Fruit fly (Drosophila melanogaster) whole organism, pupa: Measurements from ENCODE around the gene CCHa2.
A peak's percentile ranks its signal among the peaks of the same experiment; 100 is the strongest.

Experiments
- CG10348 ChIP-seq: fragments of 200-800 bp; sonication (Bioruptor generic); IDR thresholded peaks from 2 replicates; pipeline ENCODE4 v1.3.6; 2022; ENCODE audit warnings: missing biosample characterization, missing genetic modification characterization
- CG12605 ChIP-seq: fragments of 200-800 bp; sonication (Bioruptor generic); IDR thresholded peaks from 2 replicates; pipeline ENCODE4 v1.3.6; 2022; ENCODE audit warnings: missing biosample characterization, missing genetic modification characterization
- CG13204 ChIP-seq: fragments of 200-800 bp; sonication (Bioruptor generic); optimal IDR thresholded peaks from 2 replicates; lab custom pipeline; 2018; ENCODE audit warnings: missing biosample characterization, mild to moderate bottlenecking, missing genetic modification characterization, moderate library complexity
- CG14655 ChIP-seq: fragments of 200-800 bp; sonication (Bioruptor generic); optimal IDR thresholded peaks from 3 replicates; lab custom pipeline; 2017; ENCODE audit warnings: mild to moderate bottlenecking, missing biosample characterization, missing genetic modification reagents, missing genetic modification characterization
- CG15710 ChIP-seq: fragments of 200-800 bp; sonication (Bioruptor generic); optimal IDR thresholded peaks from 2 replicates; lab custom pipeline; 2018; ENCODE audit warnings: missing biosample characterization, mild to moderate bottlenecking, missing genetic modification characterization, moderate library complexity
- CG17806 ChIP-seq: fragments of 200-800 bp; sonication (Bioruptor generic); optimal IDR thresholded peaks from 2 replicates; lab custom pipeline; 2018; ENCODE audit warnings: missing biosample characterization, mild to moderate bottlenecking, missing genetic modification characterization, moderate library complexity
- CG32121 ChIP-seq: fragments of 200-800 bp; sonication (Bioruptor generic); IDR thresholded peaks from 2 replicates; pipeline ENCODE4 v1.3.6; 2022; ENCODE audit warnings: missing biosample characterization, missing genetic modification characterization
- CG34367 ChIP-seq: fragments of 200-800 bp; sonication (Bioruptor generic); optimal IDR thresholded peaks from 2 replicates; lab custom pipeline; 2018; ENCODE audit warnings: missing biosample characterization, mild to moderate bottlenecking, missing genetic modification characterization
- CG4496 ChIP-seq: fragments of 200-800 bp; sonication (Bioruptor generic); IDR thresholded peaks from 3 replicates; pipeline ENCODE4 v1.3.6; 2022; ENCODE audit warnings: missing biosample characterization, missing genetic modification characterization
- CG8159 ChIP-seq: fragments of 200-800 bp; sonication (Bioruptor generic); optimal IDR thresholded peaks from 3 replicates; lab custom pipeline; 2018; ENCODE audit warnings: missing biosample characterization, mild to moderate bottlenecking, missing genetic modification characterization, moderate library complexity
- CG8301 ChIP-seq: fragments of 200-800 bp; sonication (Bioruptor generic); optimal IDR thresholded peaks from 2 replicates; lab custom pipeline; 2018; ENCODE audit warnings: missing biosample characterization, mild to moderate bottlenecking, missing genetic modification characterization
- CG9948 ChIP-seq: fragments of 200-800 bp; sonication (Bioruptor generic); optimal IDR thresholded peaks from 2 replicates; lab custom pipeline; 2018; ENCODE audit warnings: missing biosample characterization, mild to moderate bottlenecking, missing genetic modification characterization, moderate library complexity
- D1 ChIP-seq: fragments of 200-800 bp; sonication (Bioruptor generic); optimal IDR thresholded peaks from 2 replicates; lab custom pipeline; 2018; ENCODE audit warnings: missing biosample characterization, mild to moderate bottlenecking, missing genetic modification characterization, moderate library complexity
- EcR ChIP-seq: fragments of 200-800 bp; sonication (Bioruptor generic); optimal IDR thresholded peaks from 3 replicates; lab custom pipeline; 2019; ENCODE audit warnings: missing biosample characterization, missing genetic modification characterization, mild to moderate bottlenecking, moderate library complexity, missing genetic modification reagents
- Ets98B ChIP-seq: fragments of 200-800 bp; sonication (Bioruptor generic); IDR thresholded peaks from 2 replicates; pipeline ENCODE4 v1.3.6; 2022; ENCODE audit warnings: missing biosample characterization, missing genetic modification characterization
- Pif1A ChIP-seq: fragments of 200-800 bp; sonication (Bioruptor generic); optimal IDR thresholded peaks from 3 replicates; lab custom pipeline; 2016; ENCODE audit warnings: missing biosample characterization, missing genetic modification characterization
- Pif1B ChIP-seq: fragments of 200-800 bp; sonication (Bioruptor generic); optimal IDR thresholded peaks from 3 replicates; lab custom pipeline; 2016; ENCODE audit warnings: missing biosample characterization, missing genetic modification characterization
- Snoo ChIP-seq: fragments of 200-800 bp; sonication (Bioruptor generic); optimal IDR thresholded peaks from 3 replicates; lab custom pipeline; 2017; ENCODE audit warnings: missing biosample characterization, mild to moderate bottlenecking, missing genetic modification characterization, inconsistent platforms
- fd96Ca ChIP-seq: fragments of 200-800 bp; sonication (Bioruptor generic); IDR thresholded peaks from 3 replicates; pipeline ENCODE4 v1.3.6; 2022; ENCODE audit warnings: missing biosample characterization, missing genetic modification characterization
- gl ChIP-seq: fragments of 200-800 bp; sonication (Bioruptor generic); optimal IDR thresholded peaks from 2 replicates; lab custom pipeline; 2018; ENCODE audit warnings: missing biosample characterization, mild to moderate bottlenecking, missing genetic modification characterization
- rn ChIP-seq: fragments of 200-800 bp; sonication (Bioruptor generic); IDR thresholded peaks from 2 replicates; pipeline ENCODE4 v1.3.6; 2022; ENCODE audit warnings: missing biosample characterization, missing genetic modification characterization

The CCHa2 gene

dm6 chr3R:13366561-13367518 lies 28.2 kb downstream of the CCHa2 start, which contains the start of gene Elp6:
TSS of gene Elp6 (minus strand) at chr3R:13366910.
- peak; percentile 26; the same call in 1 of the 3 replicates for TF ChIP-seq fd96Ca (GFP tag; lab: Robert Waterston, UW)
- peak; percentile 60 for TF ChIP-seq Pif1B (GFP tag; lab: Kevin White, UChicago)
- no peak for TF ChIP-seq EcR (GFP tag; lab: Kevin White, UChicago)
- TF ChIP-seq gl (tag; lab: Kevin White, UChicago): no peak
- peak; percentile 67 for TF ChIP-seq CG17806 (tag; lab: Kevin White, UChicago)
- TF ChIP-seq CG14655 (GFP tag; lab: Kevin White, UChicago): peak; percentile 84
- TF ChIP-seq CG9948 (tag; lab: Kevin White, UChicago): peak; percentile 75
- peak; percentile 30 for TF ChIP-seq CG13204 (GFP tag; lab: Kevin White, UChicago)
- TF ChIP-seq CG34367 (tag; lab: Kevin White, UChicago): peak; percentile 58
- TF ChIP-seq D1 (tag; lab: Kevin White, UChicago): peak; percentile 49
- peak; percentile 70 for TF ChIP-seq CG4496 (GFP tag; lab: Robert Waterston, UW)
- TF ChIP-seq Pif1A (GFP tag; lab: Kevin White, UChicago): peak; percentile 77
- peak; percentile 75 for TF ChIP-seq CG8301
- TF ChIP-seq rn (GFP tag; lab: Robert Waterston, UW): peak; percentile 27
- TF ChIP-seq CG8159: peak; percentile 86
- TF ChIP-seq CG15710: peak; percentile 80
- no peak for TF ChIP-seq CG10348 (GFP tag; lab: Robert Waterston, UW)
- TF ChIP-seq Ets98B: peak; percentile 35; the same call in 1 of the 2 replicates
- TF ChIP-seq CG12605 (GFP tag; lab: Robert Waterston, UW): no peak
- peak; percentile 47; the same call in 1 of the 2 replicates for TF ChIP-seq CG32121 (GFP tag; lab: Robert Waterston, UW)
- TF ChIP-seq Snoo: peak; percentile 84

dm6 chr3R:13365665-13366414 lies 29.2 kb downstream of the CCHa2 start:
- TF ChIP-seq CG14655 (GFP tag; lab: Kevin White, UChicago): no peak
- no peak for TF ChIP-seq rn (GFP tag; lab: Robert Waterston, UW)
- no peak for TF ChIP-seq CG9948 (tag; lab: Kevin White, UChicago)
- no peak for TF ChIP-seq CG10348 (GFP tag; lab: Robert Waterston, UW)
- no peak for TF ChIP-seq fd96Ca (GFP tag; lab: Robert Waterston, UW)
- TF ChIP-seq gl (tag; lab: Kevin White, UChicago): no peak
- peak; percentile 24 for TF ChIP-seq Snoo
- TF ChIP-seq EcR (GFP tag; lab: Kevin White, UChicago): peak; percentile 11
- no peak for TF ChIP-seq CG8159
- TF ChIP-seq CG8301: no peak
- no peak for TF ChIP-seq CG34367 (tag; lab: Kevin White, UChicago)

dm6 chr3R:13364175-13365174 lies 30.5 kb downstream of the CCHa2 start, which contains the start of gene Dic1:
TSS of gene Dic1 (plus strand) at chr3R:13364938.
- peak; percentile 91 for TF ChIP-seq CG4496 (GFP tag; lab: Robert Waterston, UW)
- TF ChIP-seq CG17806 (tag; lab: Kevin White, UChicago): peak; percentile 96
- peak; percentile 98 for TF ChIP-seq D1 (tag; lab: Kevin White, UChicago)
- TF ChIP-seq CG12605 (GFP tag; lab: Robert Waterston, UW): peak; percentile 85
- TF ChIP-seq gl (tag; lab: Kevin White, UChicago): peak; percentile 51
- peak; percentile 94 for TF ChIP-seq CG32121 (GFP tag; lab: Robert Waterston, UW)
- peak; percentile 98 for TF ChIP-seq CG8301
- TF ChIP-seq CG10348 (GFP tag; lab: Robert Waterston, UW): peak; percentile 56; the same call in 1 of the 2 replicates
- TF ChIP-seq Snoo: peak; percentile 97
- peak; percentile 94 for TF ChIP-seq CG13204 (GFP tag; lab: Kevin White, UChicago)
- TF ChIP-seq EcR (GFP tag; lab: Kevin White, UChicago): peak; percentile 39
- TF ChIP-seq CG34367 (tag; lab: Kevin White, UChicago): peak; percentile 89
- peak; percentile 85 for TF ChIP-seq rn (GFP tag; lab: Robert Waterston, UW)
- TF ChIP-seq Ets98B: peak; percentile 90
- peak; percentile 83 for TF ChIP-seq fd96Ca (GFP tag; lab: Robert Waterston, UW)
- TF ChIP-seq CG8159: peak; percentile 98
- peak; percentile 95 for TF ChIP-seq CG15710
- peak; percentile 93 for TF ChIP-seq Pif1B (GFP tag; lab: Kevin White, UChicago)
- peak; percentile 98 for TF ChIP-seq CG14655 (GFP tag; lab: Kevin White, UChicago)
- peak; percentile 94 for TF ChIP-seq CG9948 (tag; lab: Kevin White, UChicago)
- TF ChIP-seq Pif1A (GFP tag; lab: Kevin White, UChicago): peak; percentile 94
